Fruit fly (Drosophila melanogaster): ENCODE measurements around the gene CG17260.

DNA sequence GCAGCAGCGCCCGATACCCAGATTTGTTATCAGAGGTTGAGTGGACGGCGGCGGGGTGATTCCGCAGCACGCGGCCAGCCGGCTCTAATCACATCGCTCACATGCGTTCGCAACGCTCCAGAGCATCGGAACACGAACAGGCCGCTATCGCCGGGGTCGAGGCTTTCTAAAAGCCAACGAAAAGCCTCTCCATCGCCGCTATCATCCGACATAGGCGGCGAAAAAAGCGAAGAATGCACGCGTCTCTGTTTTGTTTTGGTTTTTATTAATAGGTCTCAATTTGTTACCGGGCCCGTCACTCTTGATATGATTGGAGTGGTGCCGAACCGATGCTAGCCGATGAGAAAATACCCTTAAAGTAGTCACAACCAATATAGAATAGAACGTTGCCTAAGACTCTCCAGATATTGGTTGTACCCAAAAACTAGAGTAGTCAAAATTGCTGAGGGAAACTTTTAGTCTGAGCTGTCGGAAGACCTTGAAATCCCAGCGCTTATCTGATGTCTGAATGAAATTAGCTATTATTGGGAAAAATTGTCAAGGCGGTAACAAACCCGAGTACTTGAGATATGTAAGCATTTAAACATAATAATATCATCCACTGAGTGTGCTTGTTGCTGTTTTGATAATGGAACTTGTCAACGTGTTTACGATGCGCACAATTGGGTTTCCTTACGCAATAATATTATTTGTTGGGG lies 5.0 kb downstream of the CG17260 start, which contains the start of gene CG17261:
- TF ChIP-seq Med (GFP tag) (peak; percentile 91), CG2129 (GFP tag; IDR thresholded peaks at IDR 0.05; ENCODE audit: partially characterized antibody) (no peak), Dad (GFP tag; optimal IDR thresholded peaks at IDR 0.05) (no peak), pho (GFP tag; optimal IDR thresholded peaks at IDR 0.05) (peak; percentile 61), psq (GFP tag; optimal IDR thresholded peaks at IDR 0.05) (no peak), dpn (GFP tag; optimal IDR thresholded peaks at IDR 0.05) (peak; percentile 31 to 35), CG11723 (GFP tag; optimal IDR thresholded peaks at IDR 0.05) (no peak), Eip74EF (GFP tag; optimal IDR thresholded peaks at IDR 0.05) (no peak), Ptx1 (GFP tag; IDR thresholded peaks at IDR 0.05) (no peak), abd-A (tag; optimal IDR thresholded peaks at IDR 0.05) (no peak)

All from whole organism, embryonic.